Fruit fly (Drosophila melanogaster) whole organism, adult: ENCODE data around the gene Ube4B.
A peak's percentile ranks its signal among the peaks of the same experiment; 100 is the strongest.

Experiments
- CG33017 ChIP-seq: fragments of 200-800 bp; sonication (Bioruptor generic); optimal IDR thresholded peaks from 2 replicates; lab custom pipeline; 2018; ENCODE audit warnings: missing biosample characterization, mild to moderate bottlenecking, missing genetic modification characterization, moderate library complexity
- CG5204 ChIP-seq: fragments of 200-800 bp; sonication (Bioruptor generic); optimal IDR thresholded peaks from 2 replicates; lab custom pipeline; 2016; ENCODE audit warnings: missing biosample characterization, missing genetic modification characterization
- CG7045 ChIP-seq: fragments of 200-800 bp; sonication (Bioruptor generic); optimal IDR thresholded peaks from 2 replicates; lab custom pipeline; 2017; ENCODE audit warnings: missing biosample characterization, mild to moderate bottlenecking, missing genetic modification characterization
- CG7101 ChIP-seq: fragments of 200-800 bp; sonication (Bioruptor generic); optimal IDR thresholded peaks from 2 replicates; lab custom pipeline; 2018; ENCODE audit warnings: missing biosample characterization, mild to moderate bottlenecking, missing genetic modification characterization, moderate library complexity
- Mnt ChIP-seq: fragments of 200-800 bp; sonication (Bioruptor generic); optimal IDR thresholded peaks from 2 replicates; lab custom pipeline; 2016; ENCODE audit warnings: missing biosample characterization, mild to moderate bottlenecking, missing genetic modification characterization
- cnc ChIP-seq, 2 experiments: fragments of >200 bp; optimal IDR thresholded peaks; 2 replicates each; lab custom pipeline; 2017
- pad ChIP-seq: fragments of 200-800 bp; sonication (Bioruptor generic); optimal IDR thresholded peaks from 3 replicates; lab custom pipeline; 2017; ENCODE audit warnings: missing biosample characterization, missing genetic modification characterization, mild to moderate bottlenecking, moderate library complexity, missing genetic modification reagents
- toe ChIP-seq: fragments of 200-800 bp; sonication (Bioruptor generic); optimal IDR thresholded peaks from 2 replicates; lab custom pipeline; 2016; ENCODE audit warnings: missing biosample characterization, missing genetic modification characterization

DNA sequence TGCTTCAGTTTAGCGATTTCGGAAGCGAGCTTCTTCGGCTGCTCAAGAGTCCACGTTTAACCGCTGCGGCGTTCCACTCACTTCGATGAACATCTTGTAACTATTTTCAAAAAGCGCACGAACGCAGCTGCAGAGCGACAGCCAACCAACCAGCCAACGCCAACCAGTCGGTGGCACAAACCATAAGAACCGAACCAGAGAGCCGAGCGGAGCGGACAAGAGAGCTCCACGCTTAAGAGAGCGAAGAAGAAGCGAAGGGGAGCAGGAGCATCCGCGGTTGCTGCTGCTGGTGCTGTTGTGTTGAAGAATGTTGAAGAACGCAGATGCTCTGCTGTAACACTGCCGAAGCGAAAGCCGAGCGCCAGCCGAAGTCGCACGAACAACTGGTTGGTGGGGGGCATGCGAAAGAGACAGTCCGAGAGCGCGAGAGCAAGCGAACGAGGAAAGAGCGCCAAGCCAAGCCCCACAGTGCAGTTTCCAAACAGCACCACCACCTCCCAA is 40.9 kb upstream of the Ube4B start, which contains the start of gene CG9932:
- TF ChIP-seq cnc (optimal IDR thresholded peaks at IDR 0.05; lab: Kevin White, UChicago) (no peak), CG7101 (tag; lab: Kevin White, UChicago) (peak; percentile 43), CG33017 (tag; lab: Kevin White, UChicago) (peak; percentile 64), toe (GFP tag; lab: Kevin White, UChicago) (no peak), CG7045 (peak; percentile 33), Mnt (GFP tag; lab: Kevin White, UChicago) (peak; percentile 44), CG5204 (GFP tag; lab: Kevin White, UChicago) (no peak), pad (GFP tag; lab: Kevin White, UChicago) (peak; percentile 68)
